Fruit fly (Drosophila melanogaster): ENCODE results near the gene Ssb-c31a.

Ssb-c31a gene

dm6 chr2L:8211070-8211469 is at the start of gene Ssb-c31a (continued):
- TF ChIP-seq CG43689 (GFP tag; IDR thresholded peaks at IDR 0.05) (no peak), vnd (GFP tag; IDR thresholded peaks at IDR 0.05; ENCODE audit: partially characterized antibody) (peak; percentile 70), CG2120 (GFP tag; optimal IDR thresholded peaks at IDR 0.05) (peak; percentile 80), CG16815 (GFP tag; optimal IDR thresholded peaks at IDR 0.05) (peak; percentile 10), bsh (GFP tag; optimal IDR thresholded peaks at IDR 0.05) (peak in 1 of 2 experiments; percentile 45), CG13287 (GFP tag; IDR thresholded peaks at IDR 0.05; ENCODE audit: partially characterized antibody) (peak; percentile 88), trh (GFP tag; optimal IDR thresholded peaks at IDR 0.05) (no peak), B-H2 (GFP tag; optimal IDR thresholded peaks at IDR 0.05) (peak; percentile 86), fd96Cb (tag; optimal IDR thresholded peaks at IDR 0.05) (no peak), CG2712 (tag; optimal IDR thresholded peaks at IDR 0.05) (peak; percentile 60), sc (optimal IDR thresholded peaks at IDR 0.05) (no peak), sc (GFP tag; optimal IDR thresholded peaks at IDR 0.05) (no peak), fd3F (GFP tag; optimal IDR thresholded peaks at IDR 0.05) (no peak), wdn (GFP tag; IDR thresholded peaks at IDR 0.05) (no peak), eyg (GFP tag; optimal IDR thresholded peaks at IDR 0.05) (no peak), Optix (GFP tag; IDR thresholded peaks at IDR 0.05) (no peak), cas (GFP tag; IDR thresholded peaks at IDR 0.05) (no peak), CG6654 (GFP tag; optimal IDR thresholded peaks at IDR 0.05) (no peak), eve (GFP tag; optimal IDR thresholded peaks at IDR 0.05) (no peak), bigmax (GFP tag; optimal IDR thresholded peaks at IDR 0.05) (no peak), Nf-YB (GFP tag; optimal IDR thresholded peaks at IDR 0.05) (no peak), ATbp (GFP tag; optimal IDR thresholded peaks at IDR 0.05) (no peak), caup (GFP tag; optimal IDR thresholded peaks at IDR 0.05; ENCODE audit: severe bottlenecking) (peak; percentile 47), Lpt (GFP tag; optimal IDR thresholded peaks at IDR 0.05) (no peak), CG10431 (GFP tag; optimal IDR thresholded peaks at IDR 0.05) (peak; percentile 6), inv (GFP tag; IDR thresholded peaks at IDR 0.05; ENCODE audit: partially characterized antibody) (peak; percentile 68), CG11696 (GFP tag; IDR thresholded peaks at IDR 0.05) (no peak), so (GFP tag; IDR thresholded peaks at IDR 0.05) (0 out of 3 replicates have a peak, but pooled peaks have one; percentile 18), CG6813 (GFP tag; optimal IDR thresholded peaks at IDR 0.05) (no peak), CG33557 (GFP tag; optimal IDR thresholded peaks at IDR 0.05) (peak; percentile 44), maf-S (GFP tag; optimal IDR thresholded peaks at IDR 0.05) (peak; percentile 51), zfh1 (GFP tag; IDR thresholded peaks at IDR 0.05) (peak; percentile 9; the same call in 1 of the 3 replicates), sd (tag; optimal IDR thresholded peaks at IDR 0.05) (peak; percentile 61), tin (GFP tag; optimal IDR thresholded peaks at IDR 0.05) (peak; percentile 59), CG12071 (GFP tag; optimal IDR thresholded peaks at IDR 0.05) (no peak), CG11247 (GFP tag; IDR thresholded peaks at IDR 0.05) (no peak), pfk (GFP tag; optimal IDR thresholded peaks at IDR 0.05) (no peak), danr (GFP tag; IDR thresholded peaks at IDR 0.05) (no peak), hkb (optimal IDR thresholded peaks at IDR 0.05) (no peak), hkb (GFP tag; IDR thresholded peaks at IDR 0.05) (0 out of 2 replicates have a peak, but pooled peaks have one; percentile 34), CG7987 (GFP tag; optimal IDR thresholded peaks at IDR 0.05) (no peak), CG14014 (GFP tag; IDR thresholded peaks at IDR 0.05) (no peak), NfI (GFP tag; optimal IDR thresholded peaks at IDR 0.05) (peak; percentile 72), chn (GFP tag; optimal IDR thresholded peaks at IDR 0.05) (peak; percentile 52), HLH54F (GFP tag; optimal IDR thresholded peaks at IDR 0.05) (peak; percentile 53), E2f1 (GFP tag; IDR thresholded peaks at IDR 0.05) (no peak), oc (tag; optimal IDR thresholded peaks at IDR 0.05) (no peak), Rfx (GFP tag; IDR thresholded peaks at IDR 0.05) (peak; percentile 64), lilli (GFP tag; optimal IDR thresholded peaks at IDR 0.05) (peak; percentile 84), NK7.1 (GFP tag; optimal IDR thresholded peaks at IDR 0.05) (no peak), CG9727 (GFP tag; optimal IDR thresholded peaks at IDR 0.05) (peak; percentile 45), CG4730 (GFP tag; IDR thresholded peaks at IDR 0.05) (no peak)

All from whole organism, embryonic.